Worm (Caenorhabditis elegans): ENCODE results near the gene T10B5.8.

ce11 chrV:1857840-1858239 is 16.0 kb downstream of the T10B5.8 start:
- TF ChIP-seq fkh-2 (tag; optimal IDR thresholded peaks at IDR 0.05) (no peak), nhr-25 (tag; optimal IDR thresholded peaks at IDR 0.05) (no peak), fkh-10 (GFP tag; optimal IDR thresholded peaks at IDR 0.05) (no peak), elt-3 (tag; optimal IDR thresholded peaks at IDR 0.05) (no peak), snpc-4 (tag; optimal IDR thresholded peaks at IDR 0.05) (no peak), egl-27 (tag; optimal IDR thresholded peaks at IDR 0.05) (no peak), unc-39 (tag; optimal IDR thresholded peaks at IDR 0.05) (no peak), nhr-237 (tag; optimal IDR thresholded peaks at IDR 0.05) (no peak), nhr-76 (tag; optimal IDR thresholded peaks at IDR 0.05) (no peak)

Data from whole organism, L3 larva.